Fruit fly (Drosophila melanogaster): ENCODE data around the gene CG14647.

dm6 chr3R:4450721-4451120, 50.4 kb downstream of the CG14647 start:
- TF ChIP-seq br (GFP tag; optimal IDR thresholded peaks at IDR 0.05) (no peak), Mio (GFP tag; optimal IDR thresholded peaks at IDR 0.05) (no peak), Hnf4 (GFP tag; optimal IDR thresholded peaks at IDR 0.05) (no peak), pan (optimal IDR thresholded peaks at IDR 0.05) (no peak), GATAd (GFP tag; optimal IDR thresholded peaks at IDR 0.05) (no peak)

Measured in whole organism, wandering third instar larva.